Fruit fly (Drosophila melanogaster): ENCODE data around the gene CG34027.
A peak's percentile ranks its signal among the peaks of the same experiment; 100 is the strongest.

CG34027 gene

DNA sequence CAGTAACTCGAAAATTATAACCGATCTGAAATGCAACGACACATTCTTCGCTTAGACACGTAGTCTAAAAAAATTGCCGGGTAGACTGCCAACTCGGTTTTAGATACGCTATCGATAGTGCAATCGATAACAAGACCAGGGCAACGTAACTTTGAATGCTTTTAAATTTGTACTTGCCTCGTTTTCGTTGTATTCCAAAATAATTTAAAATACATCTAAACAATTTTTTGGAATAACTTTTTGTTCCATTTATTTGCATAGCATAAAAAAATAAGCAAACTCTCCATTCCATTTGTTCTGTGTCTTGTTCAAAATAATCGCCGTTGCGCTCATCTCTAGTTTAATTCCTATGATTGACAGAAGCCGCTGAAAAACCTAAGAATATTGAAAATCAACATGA lies 39.3 kb downstream of the CG34027 start, which contains the start of the genes Stt3B and CG11839 (continued):
- TF ChIP-seq esg (GFP tag; conservative IDR thresholded peaks at IDR 0.05): 0 out of 2 replicates have a peak, but pooled peaks have one; percentile 23
- peak; percentile 10 for TF ChIP-seq Neu2 (GFP tag; optimal IDR thresholded peaks at IDR 0.05; ENCODE audit: borderline replicate concordance)
- TF ChIP-seq Dll (GFP tag; IDR thresholded peaks at IDR 0.05; ENCODE audit: partially characterized antibody): peak; percentile 97
- no peak for TF ChIP-seq Vsx1 (GFP tag; optimal IDR thresholded peaks at IDR 0.05)
- TF ChIP-seq CG13894 (tag; optimal IDR thresholded peaks at IDR 0.05): no peak
- TF ChIP-seq CG10979 (tag; optimal IDR thresholded peaks at IDR 0.05): peak; percentile 68
- peak; percentile 72 for TF ChIP-seq nerfin-1 (tag; optimal IDR thresholded peaks at IDR 0.05)
- TF ChIP-seq slbo (GFP tag; IDR thresholded peaks at IDR 0.05): no peak; the same call in 1 of the 2 replicates
- peak; percentile 84 for TF ChIP-seq bbx (GFP tag; IDR thresholded peaks at IDR 0.05; ENCODE audit: partially characterized antibody)
- peak; percentile 76; the same call in 1 of the 2 replicates for TF ChIP-seq tna (GFP tag; IDR thresholded peaks at IDR 0.05; ENCODE audit: partially characterized antibody)
- TF ChIP-seq CG4820 (GFP tag; optimal IDR thresholded peaks at IDR 0.05): peak; percentile 66
- peak; percentile 71 for TF ChIP-seq CG9437 (GFP tag; optimal IDR thresholded peaks at IDR 0.05)
- TF ChIP-seq wdn (GFP tag; IDR thresholded peaks at IDR 0.05): peak; percentile 43; the same call in 1 of the 2 replicates
- peak; percentile 97 for TF ChIP-seq unc-4 (GFP tag; IDR thresholded peaks at IDR 0.05; ENCODE audit: partially characterized antibody)
- no peak for TF ChIP-seq Hey (tag; optimal IDR thresholded peaks at IDR 0.05)
- peak; percentile 56; the same call in 1 of the 2 replicates for TF ChIP-seq HLH3B (GFP tag; IDR thresholded peaks at IDR 0.05)
- peak; percentile 77 for TF ChIP-seq CG10267 (tag; optimal IDR thresholded peaks at IDR 0.05)
- peak; percentile 30 for TF ChIP-seq trh (GFP tag; optimal IDR thresholded peaks at IDR 0.05)
- peak; percentile 69 for TF ChIP-seq CG1602 (GFP tag; optimal IDR thresholded peaks at IDR 0.05)
- TF ChIP-seq CG7987 (GFP tag; optimal IDR thresholded peaks at IDR 0.05): peak; percentile 30
- peak; percentile 49 for TF ChIP-seq repo (GFP tag; optimal IDR thresholded peaks at IDR 0.05)
- no peak for TF ChIP-seq CG17802 (tag; optimal IDR thresholded peaks at IDR 0.05)
- no peak for TF ChIP-seq fru (optimal IDR thresholded peaks at IDR 0.05)
- no peak for TF ChIP-seq CG18599 (GFP tag; optimal IDR thresholded peaks at IDR 0.05)
- peak; percentile 78 for TF ChIP-seq tin (GFP tag; optimal IDR thresholded peaks at IDR 0.05)
- peak; percentile 54 for TF ChIP-seq Ssrp (tag; optimal IDR thresholded peaks at IDR 0.05)
- peak; percentile 73 for TF ChIP-seq CG1792 (GFP tag; optimal IDR thresholded peaks at IDR 0.05)
- peak; percentile 65; the same call in 1 of the 2 replicates for TF ChIP-seq Taf1 (GFP tag; IDR thresholded peaks at IDR 0.05)
- TF ChIP-seq Ada2b (GFP tag; IDR thresholded peaks at IDR 0.05): peak; percentile 58
- peak; percentile 1 for TF ChIP-seq CG17912 (GFP tag; optimal IDR thresholded peaks at IDR 0.05)
- peak; percentile 96 for TF ChIP-seq MBD-R2 (GFP tag; IDR thresholded peaks at IDR 0.05)
- peak; percentile 93 for TF ChIP-seq CG34224 (GFP tag; IDR thresholded peaks at IDR 0.05; ENCODE audit: partially characterized antibody)
- peak; percentile 4 for TF ChIP-seq CG3995 (GFP tag; optimal IDR thresholded peaks at IDR 0.05)
- peak; percentile 91 for TF ChIP-seq hb (GFP tag; IDR thresholded peaks at IDR 0.05; ENCODE audit: partially characterized antibody)
- peak; percentile 40; the same call in 1 of the 3 replicates for TF ChIP-seq Optix (GFP tag; IDR thresholded peaks at IDR 0.05)
- TF ChIP-seq CG18764 (GFP tag; optimal IDR thresholded peaks at IDR 0.05): peak; percentile 60
- TF ChIP-seq NK7.1 (GFP tag; optimal IDR thresholded peaks at IDR 0.05): no peak
- no peak for TF ChIP-seq corto (GFP tag; optimal IDR thresholded peaks at IDR 0.05)
- TF ChIP-seq HmgD (GFP tag; optimal IDR thresholded peaks at IDR 0.05): peak; percentile 85
- TF ChIP-seq Trl (optimal IDR thresholded peaks at IDR 0.05): no peak
- TF ChIP-seq Trl (GFP tag; optimal IDR thresholded peaks at IDR 0.05): peak; percentile 84
- TF ChIP-seq CG9876 (GFP tag; optimal IDR thresholded peaks at IDR 0.05): peak; percentile 71
- TF ChIP-seq ems (GFP tag; optimal IDR thresholded peaks at IDR 0.05): peak; percentile 82
- TF ChIP-seq mirr (GFP tag; optimal IDR thresholded peaks at IDR 0.05): no peak
- peak; percentile 91 for TF ChIP-seq CG14860 (GFP tag; IDR thresholded peaks at IDR 0.05; ENCODE audit: partially characterized antibody)
- peak; percentile 90 for TF ChIP-seq vnd (GFP tag; IDR thresholded peaks at IDR 0.05; ENCODE audit: partially characterized antibody)
- TF ChIP-seq ftz-f1 (GFP tag; optimal IDR thresholded peaks at IDR 0.05): peak; percentile 25
- TF ChIP-seq sob (GFP tag; IDR thresholded peaks at IDR 0.05): peak; percentile 85; the same call in 1 of the 2 replicates
- peak; percentile 85 for TF ChIP-seq CG2116 (GFP tag; optimal IDR thresholded peaks at IDR 0.05)
- TF ChIP-seq tx (GFP tag; optimal IDR thresholded peaks at IDR 0.05): peak; percentile 78

Measured in whole organism, embryonic.